Fruit fly (Drosophila melanogaster) whole organism, pupa: Measurements from ENCODE around the gene Klp98A.
A peak's percentile ranks its signal among the peaks of the same experiment; 100 is the strongest.

Experiments used
- CG12605 ChIP-seq: fragments of 200-800 bp; sonication (Bioruptor generic); IDR thresholded peaks from 2 replicates; pipeline ENCODE4 v1.3.6; 2022; ENCODE audit warnings: missing biosample characterization, missing genetic modification characterization
- CG15710 ChIP-seq: fragments of 200-800 bp; sonication (Bioruptor generic); optimal IDR thresholded peaks from 2 replicates; lab custom pipeline; 2018; ENCODE audit warnings: missing biosample characterization, mild to moderate bottlenecking, missing genetic modification characterization, moderate library complexity
- CG34367 ChIP-seq: fragments of 200-800 bp; sonication (Bioruptor generic); optimal IDR thresholded peaks from 2 replicates; lab custom pipeline; 2018; ENCODE audit warnings: missing biosample characterization, mild to moderate bottlenecking, missing genetic modification characterization
- CG4496 ChIP-seq: fragments of 200-800 bp; sonication (Bioruptor generic); IDR thresholded peaks from 3 replicates; pipeline ENCODE4 v1.3.6; 2022; ENCODE audit warnings: missing biosample characterization, missing genetic modification characterization
- CG8301 ChIP-seq: fragments of 200-800 bp; sonication (Bioruptor generic); optimal IDR thresholded peaks from 2 replicates; lab custom pipeline; 2018; ENCODE audit warnings: missing biosample characterization, mild to moderate bottlenecking, missing genetic modification characterization
- D1 ChIP-seq: fragments of 200-800 bp; sonication (Bioruptor generic); optimal IDR thresholded peaks from 2 replicates; lab custom pipeline; 2018; ENCODE audit warnings: missing biosample characterization, mild to moderate bottlenecking, missing genetic modification characterization, moderate library complexity
- EcR ChIP-seq: fragments of 200-800 bp; sonication (Bioruptor generic); optimal IDR thresholded peaks from 3 replicates; lab custom pipeline; 2019; ENCODE audit warnings: missing biosample characterization, missing genetic modification characterization, mild to moderate bottlenecking, moderate library complexity, missing genetic modification reagents
- Ets98B ChIP-seq: fragments of 200-800 bp; sonication (Bioruptor generic); IDR thresholded peaks from 2 replicates; pipeline ENCODE4 v1.3.6; 2022; ENCODE audit warnings: missing biosample characterization, missing genetic modification characterization
- Pif1A ChIP-seq: fragments of 200-800 bp; sonication (Bioruptor generic); optimal IDR thresholded peaks from 3 replicates; lab custom pipeline; 2016; ENCODE audit warnings: missing biosample characterization, missing genetic modification characterization
- gl ChIP-seq: fragments of 200-800 bp; sonication (Bioruptor generic); optimal IDR thresholded peaks from 2 replicates; lab custom pipeline; 2018; ENCODE audit warnings: missing biosample characterization, mild to moderate bottlenecking, missing genetic modification characterization

DNA sequence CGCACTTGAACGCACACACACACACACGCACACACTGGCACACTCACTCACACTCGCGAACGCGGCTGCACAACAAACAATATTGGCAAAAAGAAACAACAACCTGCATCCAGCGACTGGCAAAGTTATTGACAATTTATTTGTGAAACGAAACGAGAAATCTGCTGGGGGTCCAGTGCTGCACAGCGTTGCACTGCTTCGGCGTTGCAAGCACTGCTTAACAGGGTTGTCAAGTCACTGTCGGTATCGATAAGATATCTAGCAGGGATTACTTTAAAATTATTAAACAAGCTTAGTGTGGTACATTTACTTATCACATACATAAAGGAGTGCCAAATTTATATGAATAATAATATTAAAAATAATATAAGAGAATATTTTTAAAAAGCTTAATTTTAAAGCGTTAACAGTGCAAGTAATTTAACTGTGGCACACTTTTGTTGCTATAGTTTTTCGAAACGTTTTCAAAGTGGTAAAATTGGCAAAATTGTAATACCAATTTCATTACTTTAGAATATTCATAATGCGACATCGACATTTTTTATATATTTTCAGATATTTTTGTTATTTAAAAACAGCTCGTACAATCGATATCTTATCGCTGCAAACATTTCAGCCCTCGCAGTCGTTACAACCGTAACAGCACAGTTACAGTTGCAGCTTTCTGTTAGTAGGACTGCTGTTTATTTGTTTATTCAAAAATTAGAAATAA is 48.4 kb upstream of the Klp98A start, which contains the start of the genes dsd and Tusp:
- TF ChIP-seq Ets98B (GFP tag; lab: Robert Waterston, UW), result peak; percentile 62
- peak; percentile 30 for TF ChIP-seq CG34367
- peak; percentile 81 for TF ChIP-seq CG4496 (GFP tag; lab: Robert Waterston, UW)
- TF ChIP-seq D1 (tag; lab: Kevin White, UChicago), result no peak
- TF ChIP-seq CG8301 (tag; lab: Kevin White, UChicago), result peak; percentile 32
- TF ChIP-seq EcR (GFP tag; lab: Kevin White, UChicago), result no peak
- TF ChIP-seq CG12605 (GFP tag; lab: Robert Waterston, UW), result no peak
- peak; percentile 64 for TF ChIP-seq CG15710 (tag; lab: Kevin White, UChicago)
- peak; percentile 44 for TF ChIP-seq Pif1A (GFP tag; lab: Kevin White, UChicago)
- TF ChIP-seq gl (tag; lab: Kevin White, UChicago), result no peak
